Fruit fly (Drosophila melanogaster): ENCODE data around the gene Tb.

Gene Tb

DNA sequence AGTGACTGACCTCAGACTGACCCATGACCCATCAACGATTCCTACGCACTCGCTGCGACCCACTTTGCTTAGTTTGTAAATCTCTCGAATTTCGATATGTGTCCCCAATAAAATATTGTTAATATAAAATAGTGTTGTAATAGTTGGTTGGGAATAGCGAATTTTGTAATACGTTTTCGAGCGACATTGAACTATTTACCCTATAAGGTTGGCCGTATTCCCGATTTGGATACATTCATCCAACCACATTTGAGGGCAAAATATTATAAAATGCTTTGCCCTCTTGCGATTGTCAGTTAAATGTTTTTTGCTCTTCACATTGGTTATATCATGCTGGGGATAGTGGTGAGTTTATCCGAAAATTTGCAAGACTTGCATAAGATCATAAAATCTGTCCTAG is 21.7 kb upstream of the Tb start, which contains the start of gene TwdlR:
TwdlR (plus strand) TSS at position 301 of the 400 bp plus-strand sequence.
- no peak for TF ChIP-seq jim (GFP tag; optimal IDR thresholded peaks at IDR 0.05)
- TF ChIP-seq rgr (GFP tag; optimal IDR thresholded peaks at IDR 0.05), result no peak
- TF ChIP-seq brk (GFP tag; optimal IDR thresholded peaks at IDR 0.05), result no peak
- no peak for TF ChIP-seq usp (GFP tag; optimal IDR thresholded peaks at IDR 0.05)
- no peak for TF ChIP-seq Hr83 (GFP tag; optimal IDR thresholded peaks at IDR 0.05; ENCODE audit: poor library complexity, severe bottlenecking)
- no peak for TF ChIP-seq OdsH (GFP tag; optimal IDR thresholded peaks at IDR 0.05)
- TF ChIP-seq foxo (GFP tag; optimal IDR thresholded peaks at IDR 0.05), result no peak
- TF ChIP-seq ey (GFP tag; optimal IDR thresholded peaks at IDR 0.05), result no peak
- TF ChIP-seq Jra (GFP tag; optimal IDR thresholded peaks at IDR 0.05), result no peak
- no peak for TF ChIP-seq dsf (GFP tag; optimal IDR thresholded peaks at IDR 0.05; ENCODE audit: borderline replicate concordance)
- TF ChIP-seq CG9705 (GFP tag; optimal IDR thresholded peaks at IDR 0.05), result no peak
- no peak for TF ChIP-seq Abd-B (GFP tag; optimal IDR thresholded peaks at IDR 0.05)

DNA sequence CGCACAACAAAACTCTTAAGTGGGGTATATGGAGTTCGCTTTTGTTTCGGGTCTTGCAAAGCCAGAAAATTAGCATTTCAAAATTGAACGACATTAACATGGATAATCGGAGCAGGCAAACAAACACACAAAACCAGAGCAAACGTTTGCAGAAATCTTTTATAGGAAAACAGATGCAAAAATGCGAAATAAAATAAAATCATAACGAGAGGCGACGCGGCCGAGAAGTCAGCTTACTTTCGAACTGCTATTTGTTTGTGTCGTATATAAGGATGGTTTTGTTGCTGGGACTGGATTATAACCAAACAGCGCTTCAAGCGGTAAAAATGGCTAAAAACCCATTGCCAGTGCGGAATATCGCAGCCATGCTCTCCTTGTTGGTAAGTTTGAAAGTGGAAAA is 19.9 kb upstream of the Tb start, which contains the start of gene TwdlS:
TwdlS (plus strand) TSS at position 301 of the 400 bp plus-strand sequence.
- TF ChIP-seq Hnf4 (GFP tag; optimal IDR thresholded peaks at IDR 0.05) (no peak), brk (GFP tag; optimal IDR thresholded peaks at IDR 0.05) (no peak), rgr (GFP tag; optimal IDR thresholded peaks at IDR 0.05) (no peak), Sp1 (GFP tag; optimal IDR thresholded peaks at IDR 0.05) (no peak), foxo (GFP tag; optimal IDR thresholded peaks at IDR 0.05) (no peak), woc (GFP tag; optimal IDR thresholded peaks at IDR 0.05) (no peak), GATAd (GFP tag; optimal IDR thresholded peaks at IDR 0.05) (no peak), N (GFP tag; optimal IDR thresholded peaks at IDR 0.05) (no peak), OdsH (GFP tag; optimal IDR thresholded peaks at IDR 0.05) (no peak), dsf (GFP tag; optimal IDR thresholded peaks at IDR 0.05; ENCODE audit: borderline replicate concordance) (no peak), lola (GFP tag; optimal IDR thresholded peaks at IDR 0.05) (no peak), usp (GFP tag; optimal IDR thresholded peaks at IDR 0.05) (no peak), Hr78 (GFP tag; optimal IDR thresholded peaks at IDR 0.05) (no peak), Rel (GFP tag; optimal IDR thresholded peaks at IDR 0.05) (no peak), Rel (tag; optimal IDR thresholded peaks at IDR 0.05) (no peak), jim (GFP tag; optimal IDR thresholded peaks at IDR 0.05) (no peak), pan (optimal IDR thresholded peaks at IDR 0.05) (no peak), ey (GFP tag; optimal IDR thresholded peaks at IDR 0.05) (no peak), Jra (GFP tag; optimal IDR thresholded peaks at IDR 0.05) (no peak), sage (GFP tag; optimal IDR thresholded peaks at IDR 0.05) (no peak)

DNA sequence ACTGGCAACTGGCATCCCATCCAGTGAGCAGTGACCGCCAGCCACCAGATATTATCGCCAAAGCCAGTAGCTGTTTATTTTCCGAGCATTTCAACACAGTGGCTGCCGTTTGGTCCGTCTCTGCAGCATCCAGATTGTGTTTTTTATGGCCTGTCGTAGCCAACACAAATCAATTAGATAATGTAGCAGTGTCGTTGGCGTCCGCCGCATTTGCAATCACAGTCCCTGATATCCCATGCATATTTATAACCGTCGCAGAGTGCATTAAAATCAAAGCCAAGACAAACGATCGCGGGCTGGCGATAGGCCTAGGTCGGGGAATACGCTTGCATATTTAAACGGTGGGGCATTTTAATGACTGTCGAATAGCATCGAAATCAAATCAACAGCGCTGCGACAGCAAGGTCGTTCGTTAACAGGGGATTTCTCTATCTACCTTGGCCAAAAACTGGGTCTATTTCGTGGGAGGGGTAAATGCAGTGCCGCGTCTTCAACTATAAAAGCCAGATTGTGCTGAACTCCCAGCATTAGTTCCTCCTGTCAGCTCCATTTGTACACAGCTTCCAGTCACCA is 16.7 kb upstream of the Tb start, which contains the start of gene TwdlD:
TwdlD (plus strand) TSS at position 523 of the 573 bp plus-strand sequence.
- TF ChIP-seq foxo (GFP tag; optimal IDR thresholded peaks at IDR 0.05) (no peak), Dfd (GFP tag; optimal IDR thresholded peaks at IDR 0.05) (no peak), Myc (optimal IDR thresholded peaks at IDR 0.05) (no peak), Hr83 (GFP tag; optimal IDR thresholded peaks at IDR 0.05; ENCODE audit: poor library complexity, severe bottlenecking) (no peak), dmrt93B (GFP tag; optimal IDR thresholded peaks at IDR 0.05) (no peak), sage (GFP tag; optimal IDR thresholded peaks at IDR 0.05) (no peak), brk (GFP tag; optimal IDR thresholded peaks at IDR 0.05) (no peak), tai (GFP tag; optimal IDR thresholded peaks at IDR 0.05) (no peak), OdsH (GFP tag; optimal IDR thresholded peaks at IDR 0.05) (no peak), rgr (GFP tag; optimal IDR thresholded peaks at IDR 0.05) (no peak), lola (GFP tag; optimal IDR thresholded peaks at IDR 0.05) (no peak), dsf (GFP tag; optimal IDR thresholded peaks at IDR 0.05; ENCODE audit: borderline replicate concordance) (no peak)

DNA sequence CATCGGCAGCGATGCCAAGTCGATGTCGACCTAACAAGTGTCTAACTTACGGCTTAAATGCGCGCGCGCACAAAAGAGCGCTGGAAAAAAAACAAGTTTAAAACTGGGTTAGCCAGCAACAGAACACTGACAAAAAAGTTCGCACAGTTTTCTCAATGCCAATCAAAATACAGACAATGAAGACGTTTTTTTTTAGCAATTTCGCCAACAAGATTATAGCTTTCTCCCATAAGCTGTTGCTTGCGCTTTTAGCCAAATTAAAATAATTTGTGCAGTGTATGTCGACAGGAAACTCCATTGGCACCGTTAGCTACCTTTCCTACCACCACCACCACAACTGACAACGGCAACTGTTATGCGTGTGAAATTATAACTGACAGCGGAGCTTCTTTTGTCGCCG is 1.6 kb upstream of the Tb start:
- TF ChIP-seq dmrt93B (GFP tag; optimal IDR thresholded peaks at IDR 0.05), result no peak
- no peak for TF ChIP-seq ey (GFP tag; optimal IDR thresholded peaks at IDR 0.05)
- TF ChIP-seq lola (GFP tag; optimal IDR thresholded peaks at IDR 0.05), result no peak
- TF ChIP-seq Sp1 (GFP tag; optimal IDR thresholded peaks at IDR 0.05), result no peak
- TF ChIP-seq dsf (GFP tag; optimal IDR thresholded peaks at IDR 0.05; ENCODE audit: borderline replicate concordance), result no peak
- peak in 1 of 2 experiments; percentile 12 for TF ChIP-seq foxo (GFP tag; optimal IDR thresholded peaks at IDR 0.05)
- no peak for TF ChIP-seq brk (GFP tag; optimal IDR thresholded peaks at IDR 0.05)
- no peak for TF ChIP-seq fru (GFP tag; optimal IDR thresholded peaks at IDR 0.05)
- TF ChIP-seq woc (GFP tag; optimal IDR thresholded peaks at IDR 0.05), result no peak
- no peak for TF ChIP-seq sage (GFP tag; optimal IDR thresholded peaks at IDR 0.05)
- no peak for TF ChIP-seq CG9705 (GFP tag; optimal IDR thresholded peaks at IDR 0.05)
- peak; percentile 26 for TF ChIP-seq sv (GFP tag; optimal IDR thresholded peaks at IDR 0.05)
- no peak for TF ChIP-seq CG32264 (GFP tag; optimal IDR thresholded peaks at IDR 0.05)

DNA sequence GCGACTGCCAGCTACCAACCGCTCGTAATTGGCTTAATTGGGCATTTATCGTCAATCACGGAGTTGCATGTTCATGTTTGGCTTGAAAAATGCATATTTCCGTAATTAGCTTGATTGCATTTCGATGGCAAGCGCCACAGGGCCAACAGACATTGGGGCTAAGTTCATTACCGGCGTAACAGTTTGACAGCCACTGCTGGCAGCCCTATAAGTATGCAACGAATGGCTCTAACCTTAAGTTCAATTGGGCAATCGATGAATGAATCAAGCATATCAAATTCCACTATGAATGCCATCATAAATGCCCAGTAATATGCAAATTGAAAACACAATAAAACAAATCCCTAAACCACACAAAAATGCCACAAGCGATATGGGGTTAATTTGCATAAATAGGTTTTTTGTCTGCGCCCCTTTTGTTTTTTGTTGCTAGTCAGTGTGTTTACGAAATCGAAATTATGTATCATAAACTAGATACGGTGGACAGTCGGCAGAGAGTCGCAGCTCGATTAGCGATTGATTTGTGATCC is 759 bp upstream of the Tb start:
- TF ChIP-seq usp (GFP tag; optimal IDR thresholded peaks at IDR 0.05), result no peak
- peak; percentile 44 for TF ChIP-seq Myc (optimal IDR thresholded peaks at IDR 0.05)
